Worm (Caenorhabditis elegans) whole organism, L4/young adult: ENCODE results near the gene col-109.
A peak's percentile ranks its signal among the peaks of the same experiment; 100 is the strongest.

Experiments
- W03F9.2 ChIP-seq: fragments of 150-350 bp; optimal IDR thresholded peaks from 2 replicates; lab custom pipeline; 2014; ENCODE audit warnings: missing biosample characterization, missing genetic modification characterization
- dao-5 ChIP-seq: sonication (generic microtip); optimal IDR thresholded peaks from 2 replicates; lab custom pipeline; 2016; ENCODE audit warnings: missing genotype, missing genetic modification characterization, moderate library complexity, missing compliant biosample characterization
- him-1 ChIP-seq: sonication (generic microtip); optimal IDR thresholded peaks from 2 replicates; lab custom pipeline; 2016; ENCODE audit warnings: missing genotype, missing genetic modification reagents, missing genetic modification characterization, missing compliant biosample characterization

col-109 gene

ce11 chrIV:1820153-1820552 lies at the start of gene col-109:
Gene col-109, minus strand, starts transcription at chrIV:1820253.
- TF ChIP-seq W03F9.2 (no peak), him-1 (tag; lab: Kevin White, UChicago) (no peak), dao-5 (no peak)

- TF ChIP-seq W03F9.2 = no peak
These were observed 48.9 kb upstream of the col-109 start for ce11 chrIV:1868981-1869380.

ce11 chrIV:1867915-1868619 lies 48.0 kb upstream of the col-109 start:
- TF ChIP-seq dao-5 = no peak
- TF ChIP-seq W03F9.2 = no peak
- TF ChIP-seq him-1 (tag; lab: Kevin White, UChicago) = no peak

ce11 chrIV:1866863-1867262 lies 46.8 kb upstream of the col-109 start:
- TF ChIP-seq dao-5 (no peak), W03F9.2 (no peak), him-1 (tag; lab: Kevin White, UChicago) (no peak)

- TF ChIP-seq dao-5 (no peak), W03F9.2 (no peak), him-1 (tag; lab: Kevin White, UChicago) (no peak)
These were observed 42.6 kb upstream of the col-109 start for ce11 chrIV:1862655-1863054.

- TF ChIP-seq dao-5 = no peak
- TF ChIP-seq W03F9.2 = no peak
- no peak for TF ChIP-seq him-1 (tag; lab: Kevin White, UChicago)
These were observed 40.9 kb upstream of the col-109 start for ce11 chrIV:1860965-1861364.

ce11 chrIV:1859365-1859982 lies 39.4 kb upstream of the col-109 start:
- TF ChIP-seq dao-5 (no peak), him-1 (tag; lab: Kevin White, UChicago) (no peak), W03F9.2 (no peak)

- no peak for TF ChIP-seq W03F9.2
- peak; percentile 56 for TF ChIP-seq him-1 (tag; lab: Kevin White, UChicago)
These were observed 37.8 kb upstream of the col-109 start for ce11 chrIV:1857866-1858271.

- TF ChIP-seq dao-5 = no peak
- TF ChIP-seq W03F9.2 = no peak
- TF ChIP-seq him-1 (tag; lab: Kevin White, UChicago) = no peak
These were observed 33.9 kb upstream of the col-109 start for ce11 chrIV:1853934-1854438.

ce11 chrIV:1847912-1848311 lies 27.9 kb upstream of the col-109 start, which contains the start of gene egl-4:
Gene egl-4, plus strand, starts transcription at chrIV:1848071.
- TF ChIP-seq W03F9.2 (no peak), dao-5 (no peak), him-1 (tag; lab: Kevin White, UChicago) (no peak)

- no peak for TF ChIP-seq W03F9.2
- TF ChIP-seq dao-5 = no peak
- no peak for TF ChIP-seq him-1 (tag; lab: Kevin White, UChicago)
These were observed 26.4 kb upstream of the col-109 start for ce11 chrIV:1846451-1846850.

- peak; percentile 48 for TF ChIP-seq him-1 (tag; lab: Kevin White, UChicago)
- no peak for TF ChIP-seq dao-5
- no peak for TF ChIP-seq W03F9.2
These were observed 25.0 kb upstream of the col-109 start for ce11 chrIV:1845061-1845460.

ce11 chrIV:1844624-1845023 lies 24.6 kb upstream of the col-109 start:
- TF ChIP-seq him-1 (tag; lab: Kevin White, UChicago) = no peak
- no peak for TF ChIP-seq W03F9.2
- no peak for TF ChIP-seq dao-5

ce11 chrIV:1843611-1844010 lies 23.6 kb upstream of the col-109 start:
- TF ChIP-seq W03F9.2 = no peak
- TF ChIP-seq him-1 (tag; lab: Kevin White, UChicago) = no peak
- TF ChIP-seq dao-5 = no peak

- TF ChIP-seq him-1 (tag; lab: Kevin White, UChicago) (no peak), W03F9.2 (no peak), dao-5 (no peak)
These were observed 22.3 kb upstream of the col-109 start for ce11 chrIV:1842314-1842713.
